Worm (Caenorhabditis elegans) whole organism, early embryonic: Measurements from ENCODE around the gene Y55F3C.10.

Source experiments
- B0310.2 ChIP-seq: sonication (generic microtip); optimal IDR thresholded peaks from 2 replicates; lab custom pipeline; 2016; ENCODE audit warnings: mild to moderate bottlenecking, missing genetic modification characterization, missing compliant biosample characterization
- F13C5.2 ChIP-seq: sonication (generic microtip); optimal IDR thresholded peaks from 2 replicates; lab custom pipeline; 2017; ENCODE audit warnings: mild to moderate bottlenecking, missing genetic modification characterization, inconsistent platforms, missing compliant biosample characterization
- aly-1 ChIP-seq: sonication (generic microtip); optimal IDR thresholded peaks from 2 replicates; lab custom pipeline; 2016; ENCODE audit warnings: missing genetic modification characterization, missing compliant biosample characterization
- ama-1 ChIP-seq: fragments of 150-350 bp; optimal IDR thresholded peaks from 2 replicates; lab custom pipeline; 2014
- ceh-13 ChIP-seq: fragments of 200-800 bp; sonication (Bioruptor generic); optimal IDR thresholded peaks from 2 replicates; lab custom pipeline; 2018; ENCODE audit warnings: mild to moderate bottlenecking, missing genetic modification characterization, missing compliant biosample characterization
- ceh-36 ChIP-seq: sonication (generic microtip); optimal IDR thresholded peaks from 2 replicates; lab custom pipeline; 2016; ENCODE audit warnings: missing genetic modification characterization, inconsistent platforms, missing compliant biosample characterization
- ets-7 ChIP-seq: sonication (generic microtip); optimal IDR thresholded peaks from 2 replicates; lab custom pipeline; 2016; ENCODE audit warnings: missing genotype, missing genetic modification characterization, missing compliant biosample characterization
- flt-1 ChIP-seq: fragments of 200-800 bp; sonication (Bioruptor generic); IDR thresholded peaks from 2 replicates; pipeline ENCODE4 v1.3.6; 2022; ENCODE audit warnings: missing genetic modification characterization, missing compliant biosample characterization
- hmbx-1 ChIP-seq: sonication (generic microtip); optimal IDR thresholded peaks from 2 replicates; lab custom pipeline; 2016; ENCODE audit warnings: mild to moderate bottlenecking, missing genetic modification characterization, missing compliant biosample characterization
- hmg-4 ChIP-seq: fragments of 200-800 bp; sonication (Bioruptor generic); optimal IDR thresholded peaks from 2 replicates; lab custom pipeline; 2018; ENCODE audit warnings: mild to moderate bottlenecking, missing genetic modification characterization, missing compliant biosample characterization
- hnd-1 ChIP-seq: sonication (generic microtip); optimal IDR thresholded peaks from 2 replicates; lab custom pipeline; 2016; ENCODE audit warnings: missing genetic modification characterization, missing compliant biosample characterization
- pes-1 ChIP-seq: fragments of 200-800 bp; sonication (Bioruptor generic); IDR thresholded peaks from 2 replicates; pipeline ENCODE4 v1.3.6; 2022; ENCODE audit warnings: missing genetic modification reagents, missing genetic modification characterization, missing compliant biosample characterization
- scrt-1 ChIP-seq: fragments of 200-800 bp; sonication (Bioruptor generic); IDR thresholded peaks from 2 replicates; pipeline ENCODE4 v1.3.6; 2022; ENCODE audit warnings: missing genetic modification characterization, missing compliant biosample characterization
- sea-1 ChIP-seq: fragments of 200-800 bp; sonication (Bioruptor generic); conservative IDR thresholded peaks from 2 replicates; pipeline ENCODE4 v1.3.6; 2022; ENCODE audit warnings: missing genetic modification characterization, missing compliant biosample characterization
- tbx-11 ChIP-seq: fragments of 200-800 bp; sonication (Bioruptor generic); IDR thresholded peaks from 2 replicates; pipeline ENCODE4 v1.3.6; 2022; ENCODE audit warnings: missing genetic modification characterization, missing compliant biosample characterization
- tbx-37 ChIP-seq: fragments of 200-800 bp; sonication (Bioruptor generic); conservative IDR thresholded peaks from 2 replicates; pipeline ENCODE4 v1.3.6; 2022; ENCODE audit warnings: missing genetic modification reagents, missing genetic modification characterization, missing compliant biosample characterization
- tra-4 ChIP-seq: sonication (generic microtip); optimal IDR thresholded peaks from 2 replicates; lab custom pipeline; 2017; ENCODE audit warnings: missing genetic modification characterization, missing compliant biosample characterization

Gene Y55F3C.10

ce11 chrIV:728095-728494 lies 8.8 kb upstream of the Y55F3C.10 start, which contains the start of gene Y55F3C.9:
TSS of gene Y55F3C.9 (minus strand) at chrIV:728195.
- no peak for TF ChIP-seq F13C5.2
- TF ChIP-seq ets-7 (tag; lab: Kevin White, UChicago): no peak
- TF ChIP-seq hmbx-1 (tag; lab: Kevin White, UChicago): no peak
- no peak for TF ChIP-seq scrt-1 (GFP tag; lab: Robert Waterston, UW)
- TF ChIP-seq tbx-37 (GFP tag; lab: Robert Waterston, UW): no peak
- TF ChIP-seq tbx-11 (GFP tag; lab: Robert Waterston, UW): no peak
- TF ChIP-seq sea-1 (GFP tag; lab: Robert Waterston, UW): no peak
- TF ChIP-seq flt-1: no peak
- no peak for TF ChIP-seq ceh-13 (GFP tag; lab: Kevin White, UChicago)
- no peak for TF ChIP-seq ceh-36 (tag; lab: Kevin White, UChicago)
- TF ChIP-seq pes-1 (GFP tag; lab: Robert Waterston, UW): no peak
- TF ChIP-seq hmg-4 (GFP tag; lab: Kevin White, UChicago): no peak
- no peak for TF ChIP-seq B0310.2 (tag; lab: Kevin White, UChicago)
- no peak for TF ChIP-seq tra-4
- TF ChIP-seq ama-1 (lab: Kevin White, UChicago): no peak
- TF ChIP-seq aly-1 (tag; lab: Kevin White, UChicago): no peak
- no peak for TF ChIP-seq hnd-1 (tag; lab: Kevin White, UChicago)

- TF ChIP-seq tbx-37 (GFP tag; lab: Robert Waterston, UW): no peak
Measured at ce11 chrIV:716323-716722, 2.9 kb downstream of the Y55F3C.10 start, which contains the start of gene clec-164. TSS of gene clec-164 (plus strand) at chrIV:716623.

- TF ChIP-seq flt-1 (no peak), pes-1 (GFP tag; lab: Robert Waterston, UW) (no peak), ceh-13 (GFP tag; lab: Kevin White, UChicago) (no peak), B0310.2 (tag; lab: Kevin White, UChicago) (no peak), aly-1 (tag; lab: Kevin White, UChicago) (no peak), ceh-36 (tag; lab: Kevin White, UChicago) (no peak), F13C5.2 (no peak), tra-4 (no peak), scrt-1 (GFP tag; lab: Robert Waterston, UW) (no peak), ama-1 (lab: Kevin White, UChicago) (no peak), hmg-4 (GFP tag; lab: Kevin White, UChicago) (no peak), tbx-11 (GFP tag; lab: Robert Waterston, UW) (no peak), hmbx-1 (tag; lab: Kevin White, UChicago) (no peak), hnd-1 (tag; lab: Kevin White, UChicago) (no peak), sea-1 (GFP tag; lab: Robert Waterston, UW) (no peak), tbx-37 (GFP tag; lab: Robert Waterston, UW) (no peak), ets-7 (tag; lab: Kevin White, UChicago) (no peak)
Measured at ce11 chrIV:715433-715832, 3.8 kb downstream of the Y55F3C.10 start.

ce11 chrIV:707635-708034 lies 11.6 kb downstream of the Y55F3C.10 start, which contains the start of gene cutl-26:
TSS of gene cutl-26 (minus strand) at chrIV:707735.
- no peak for TF ChIP-seq tbx-37 (GFP tag; lab: Robert Waterston, UW)

- TF ChIP-seq flt-1: no peak
- TF ChIP-seq tra-4: no peak
- no peak for TF ChIP-seq hnd-1 (tag; lab: Kevin White, UChicago)
- TF ChIP-seq scrt-1 (GFP tag; lab: Robert Waterston, UW): no peak
Measured at ce11 chrIV:698304-698703, 20.9 kb downstream of the Y55F3C.10 start, which contains the start of gene Y55F3C.17. TSS of gene Y55F3C.17 (minus strand) at chrIV:698404.

ce11 chrIV:684748-685147 lies 34.5 kb downstream of the Y55F3C.10 start:
- TF ChIP-seq hmg-4 (GFP tag; lab: Kevin White, UChicago) (no peak), ceh-36 (tag; lab: Kevin White, UChicago) (no peak), hmbx-1 (tag; lab: Kevin White, UChicago) (no peak), ama-1 (lab: Kevin White, UChicago) (no peak), ets-7 (tag; lab: Kevin White, UChicago) (no peak), aly-1 (tag; lab: Kevin White, UChicago) (no peak), pes-1 (GFP tag; lab: Robert Waterston, UW) (no peak), scrt-1 (GFP tag; lab: Robert Waterston, UW) (no peak)

ce11 chrIV:684197-684596 lies 35.1 kb downstream of the Y55F3C.10 start, which contains the start of gene cutl-28:
TSS of gene cutl-28 (plus strand) at chrIV:684497.
- no peak for TF ChIP-seq scrt-1 (GFP tag; lab: Robert Waterston, UW)
- no peak for TF ChIP-seq tbx-37 (GFP tag; lab: Robert Waterston, UW)
- TF ChIP-seq flt-1: no peak
- no peak for TF ChIP-seq ets-7 (tag; lab: Kevin White, UChicago)
- TF ChIP-seq hmbx-1 (tag; lab: Kevin White, UChicago): no peak
- no peak for TF ChIP-seq B0310.2 (tag; lab: Kevin White, UChicago)
- TF ChIP-seq ceh-13 (GFP tag; lab: Kevin White, UChicago): no peak
- TF ChIP-seq hnd-1 (tag; lab: Kevin White, UChicago): no peak
- TF ChIP-seq ceh-36 (tag; lab: Kevin White, UChicago): no peak
- no peak for TF ChIP-seq ama-1 (lab: Kevin White, UChicago)
- no peak for TF ChIP-seq hmg-4 (GFP tag; lab: Kevin White, UChicago)
- TF ChIP-seq sea-1 (GFP tag; lab: Robert Waterston, UW): no peak
- no peak for TF ChIP-seq tbx-11 (GFP tag; lab: Robert Waterston, UW)
- no peak for TF ChIP-seq tra-4
- TF ChIP-seq pes-1 (GFP tag; lab: Robert Waterston, UW): no peak
- no peak for TF ChIP-seq aly-1 (tag; lab: Kevin White, UChicago)
- TF ChIP-seq F13C5.2: no peak
